Worm (Caenorhabditis elegans) whole organism, L1 larva: Measurements from ENCODE around the gene ZC455.1.

Experiments used
- dsc-1 ChIP-seq: sonication (generic microtip); optimal IDR thresholded peaks from 2 replicates; lab custom pipeline; 2016; ENCODE audit warnings: mild to moderate bottlenecking, missing genetic modification characterization, missing compliant biosample characterization
- fkh-8 ChIP-seq: sonication (generic microtip); optimal IDR thresholded peaks from 2 replicates; lab custom pipeline; 2016; ENCODE audit warnings: mild to moderate bottlenecking, missing genetic modification characterization, missing compliant biosample characterization
- lin-13 ChIP-seq: fragments of 150-350 bp; optimal IDR thresholded peaks from 2 replicates; lab custom pipeline; 2014; ENCODE audit warnings: missing biosample characterization, missing genetic modification reagents, missing genetic modification characterization
- lin-39 ChIP-seq: fragments of 150-350 bp; optimal IDR thresholded peaks from 2 replicates; lab custom pipeline; 2014; ENCODE audit warnings: missing biosample characterization, missing genetic modification reagents, missing genetic modification characterization
- nhr-11 ChIP-seq: fragments of 150-350 bp; optimal IDR thresholded peaks from 2 replicates; lab custom pipeline; 2014; ENCODE audit warnings: missing biosample characterization, missing genetic modification characterization
- nhr-12 ChIP-seq: sonication (generic microtip); optimal IDR thresholded peaks from 2 replicates; lab custom pipeline; 2017; ENCODE audit warnings: missing biosample characterization, missing genetic modification characterization
- nhr-28 ChIP-seq: fragments of 150-350 bp; optimal IDR thresholded peaks from 2 replicates; lab custom pipeline; 2014; ENCODE audit warnings: missing biosample characterization, missing genetic modification characterization
- skn-1 ChIP-seq: fragments of 150-350 bp; optimal IDR thresholded peaks from 2 replicates; lab custom pipeline; 2014; ENCODE audit warnings: missing biosample characterization, missing genetic modification characterization
- sptf-1 ChIP-seq: fragments of 150-350 bp; optimal IDR thresholded peaks from 2 replicates; lab custom pipeline; 2014; ENCODE audit warnings: missing biosample characterization, missing genetic modification characterization
- tbx-2 ChIP-seq: sonication (generic microtip); optimal IDR thresholded peaks from 2 replicates; lab custom pipeline; 2016; ENCODE audit warnings: missing genetic modification characterization, missing compliant biosample characterization
- tlp-1 ChIP-seq: fragments of 150-350 bp; optimal IDR thresholded peaks from 2 replicates; lab custom pipeline; 2014; ENCODE audit warnings: missing biosample characterization, missing genetic modification characterization
- unc-130 ChIP-seq: fragments of 150-350 bp; optimal IDR thresholded peaks from 2 replicates; lab custom pipeline; 2017; ENCODE audit warnings: missing biosample characterization, missing genetic modification characterization, inconsistent platforms
- ztf-4 ChIP-seq: fragments of 150-350 bp; optimal IDR thresholded peaks from 2 replicates; lab custom pipeline; 2014; ENCODE audit warnings: missing biosample characterization, missing genetic modification characterization

DNA sequence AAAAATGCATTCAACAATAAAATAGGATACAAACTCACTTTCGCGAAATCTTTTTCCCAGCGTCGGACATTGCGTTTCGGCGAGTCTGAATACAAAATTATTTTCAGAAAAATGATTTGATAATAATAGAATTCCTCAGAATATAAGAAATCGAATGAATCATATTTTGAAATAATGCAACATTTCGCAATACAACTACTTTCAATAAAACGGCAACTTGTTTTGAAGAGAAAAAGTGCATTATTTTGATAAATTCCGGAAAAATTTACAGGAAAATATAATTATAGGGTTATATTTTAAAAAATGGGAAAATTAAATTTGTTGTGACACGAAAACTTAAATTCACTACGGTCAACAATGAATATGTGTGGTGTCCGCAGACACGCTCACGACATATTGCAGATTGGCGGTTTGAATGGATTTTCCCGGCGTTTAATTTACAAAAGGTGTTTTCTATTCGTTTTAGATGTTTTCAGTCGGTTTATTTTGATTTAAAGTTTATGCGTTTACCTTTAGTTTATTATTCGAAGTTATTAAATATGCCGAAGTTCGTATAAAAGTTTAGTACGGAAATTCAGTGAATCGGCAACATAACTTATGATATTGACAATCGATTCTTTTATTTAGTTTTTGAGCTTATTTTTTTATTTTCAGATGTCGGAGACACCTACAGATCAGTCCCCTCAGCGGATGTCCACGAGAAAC lies 9.9 kb upstream of the ZC455.1 start, which contains the start of the genes abcf-1 and scc-3:
- no peak for TF ChIP-seq lin-13
- peak; percentile 6 for TF ChIP-seq unc-130 (tag; lab: Kevin White, UChicago)
- no peak for TF ChIP-seq fkh-8 (tag; lab: Kevin White, UChicago)
- TF ChIP-seq nhr-12 (tag; lab: Kevin White, UChicago), result no peak
- no peak for TF ChIP-seq sptf-1
- TF ChIP-seq nhr-28 (tag; lab: Kevin White, UChicago), result no peak
- no peak for TF ChIP-seq tbx-2 (tag; lab: Kevin White, UChicago)
- TF ChIP-seq tlp-1 (tag; lab: Kevin White, UChicago), result no peak
- no peak for TF ChIP-seq dsc-1 (tag; lab: Kevin White, UChicago)
- TF ChIP-seq lin-39 (tag; lab: Kevin White, UChicago), result no peak
- no peak for TF ChIP-seq nhr-11 (tag; lab: Kevin White, UChicago)
- TF ChIP-seq skn-1 (tag; lab: Kevin White, UChicago), result peak; percentile 51
- no peak for TF ChIP-seq ztf-4 (tag; lab: Kevin White, UChicago)
